Fruit fly (Drosophila melanogaster) whole organism, embryonic: ENCODE data around the gene CG42819.

Experiments used
- ATbp ChIP-seq: fragments of 200-800 bp; sonication (Bioruptor generic); optimal IDR thresholded peaks from 2 replicates; lab custom pipeline; 2017; ENCODE audit warnings: missing biosample characterization, mild to moderate bottlenecking, missing genetic modification characterization, missing genetic modification reagents
- Atf6 ChIP-seq: fragments of 200-800 bp; sonication (Bioruptor generic); IDR thresholded peaks from 2 replicates; pipeline ENCODE4 v1.3.6; 2022; ENCODE audit warnings: missing biosample characterization, missing genetic modification characterization
- CG10274 ChIP-seq: fragments of 200-800 bp; sonication (Bioruptor generic); optimal IDR thresholded peaks from 3 replicates; lab custom pipeline; 2017; ENCODE audit warnings: missing biosample characterization, mild to moderate bottlenecking, missing genetic modification characterization
- CG10959 ChIP-seq: fragments of 200-800 bp; sonication (Bioruptor generic); IDR thresholded peaks from 2 replicates; pipeline ENCODE4 v1.3.6; 2022; ENCODE audit warnings: missing biosample characterization, missing genetic modification characterization
- CG13123 ChIP-seq: fragments of 200-800 bp; sonication (Bioruptor generic); optimal IDR thresholded peaks from 2 replicates; lab custom pipeline; 2016; ENCODE audit warnings: missing biosample characterization, missing genetic modification characterization
- CG13287 ChIP-seq: fragments of 200-800 bp; sonication (Bioruptor generic); IDR thresholded peaks from 2 replicates; pipeline ENCODE4 v1.3.6; 2022; ENCODE audit warnings: missing biosample characterization, missing genetic modification characterization; ENCODE audit not compliant: partially characterized antibody
- CG14014 ChIP-seq: fragments of 200-800 bp; sonication (Bioruptor generic); IDR thresholded peaks from 2 replicates; pipeline ENCODE4 v1.3.6; 2022; ENCODE audit warnings: missing biosample characterization, missing genetic modification characterization
- CG14860 ChIP-seq: fragments of 200-800 bp; sonication (Bioruptor generic); IDR thresholded peaks from 3 replicates; pipeline ENCODE4 v1.3.6; 2022; ENCODE audit warnings: missing biosample characterization, missing genetic modification characterization; ENCODE audit not compliant: partially characterized antibody
- CG1529 ChIP-seq: fragments of 200-800 bp; sonication (Bioruptor generic); optimal IDR thresholded peaks from 3 replicates; lab custom pipeline; 2018; ENCODE audit warnings: missing biosample characterization, missing genetic modification characterization
- CG15696 ChIP-seq: fragments of 200-800 bp; sonication (Bioruptor generic); optimal IDR thresholded peaks from 2 replicates; lab custom pipeline; 2019; ENCODE audit warnings: missing biosample characterization, mild to moderate bottlenecking, missing genetic modification characterization, moderate library complexity
- CG18011 ChIP-seq: fragments of 200-800 bp; sonication (Bioruptor generic); optimal IDR thresholded peaks from 2 replicates; lab custom pipeline; 2017; ENCODE audit warnings: missing biosample characterization, missing genetic modification characterization, mild to moderate bottlenecking, moderate library complexity, missing genotype
- CG2202 ChIP-seq: fragments of 200-800 bp; sonication (Bioruptor generic); optimal IDR thresholded peaks from 2 replicates; lab custom pipeline; 2018; ENCODE audit warnings: missing biosample characterization, mild to moderate bottlenecking, missing genetic modification characterization
- CG30403 ChIP-seq: fragments of 200-800 bp; sonication (Bioruptor generic); optimal IDR thresholded peaks from 3 replicates; lab custom pipeline; 2016; ENCODE audit warnings: missing biosample characterization, missing genetic modification characterization
- CG31224 ChIP-seq: fragments of 200-800 bp; sonication (Bioruptor generic); IDR thresholded peaks from 2 replicates; pipeline ENCODE4 v1.3.6; 2022; ENCODE audit warnings: missing biosample characterization, missing genetic modification characterization
- CG42726 ChIP-seq: fragments of 200-800 bp; sonication (Bioruptor generic); IDR thresholded peaks from 2 replicates; pipeline ENCODE4 v1.3.6; 2022; ENCODE audit warnings: missing biosample characterization, missing genetic modification characterization; ENCODE audit not compliant: partially characterized antibody
- CG5245 ChIP-seq: fragments of 200-800 bp; sonication (Bioruptor generic); optimal IDR thresholded peaks from 3 replicates; lab custom pipeline; 2016; ENCODE audit warnings: missing biosample characterization, missing genetic modification characterization
- CG6254 ChIP-seq: fragments of 200-800 bp; sonication (Bioruptor generic); optimal IDR thresholded peaks from 3 replicates; lab custom pipeline; 2017; ENCODE audit warnings: mild to moderate bottlenecking, missing biosample characterization, missing genetic modification reagents, missing genetic modification characterization
- CG6813 ChIP-seq: fragments of 200-800 bp; sonication (Bioruptor generic); optimal IDR thresholded peaks from 2 replicates; lab custom pipeline; 2017; ENCODE audit warnings: missing biosample characterization, missing genetic modification characterization, mild to moderate bottlenecking, moderate library complexity, missing genetic modification reagents
- CG7963 ChIP-seq: fragments of 200-800 bp; sonication (Bioruptor generic); IDR thresholded peaks from 3 replicates; pipeline ENCODE4 v1.3.6; 2022; ENCODE audit warnings: missing biosample characterization, missing genetic modification characterization; ENCODE audit not compliant: partially characterized antibody
- CG8388 ChIP-seq: fragments of 200-800 bp; sonication (Bioruptor generic); optimal IDR thresholded peaks from 2 replicates; lab custom pipeline; 2019; ENCODE audit warnings: missing biosample characterization, mild to moderate bottlenecking, missing genetic modification characterization, moderate library complexity
- CG9609 ChIP-seq: fragments of 200-800 bp; sonication (Bioruptor generic); optimal IDR thresholded peaks from 3 replicates; lab custom pipeline; 2016; ENCODE audit warnings: missing biosample characterization, missing genetic modification characterization
- CkIIα-i1 ChIP-seq: fragments of 200-800 bp; sonication (Bioruptor generic); IDR thresholded peaks from 2 replicates; pipeline ENCODE4 v1.3.6; 2022; ENCODE audit warnings: missing biosample characterization, missing genetic modification characterization
- Dad ChIP-seq: fragments of 200-800 bp; sonication (Bioruptor generic); optimal IDR thresholded peaks from 3 replicates; lab custom pipeline; 2016; ENCODE audit warnings: missing biosample characterization, missing genetic modification characterization
- Dbx ChIP-seq: fragments of 200-800 bp; sonication (Bioruptor generic); IDR thresholded peaks from 3 replicates; pipeline ENCODE4 v1.3.6; 2022; ENCODE audit warnings: missing biosample characterization, missing genetic modification characterization
- Hand ChIP-seq: fragments of 200-800 bp; sonication (Bioruptor generic); optimal IDR thresholded peaks from 2 replicates; lab custom pipeline; 2017; ENCODE audit warnings: mild to moderate bottlenecking, missing biosample characterization, missing genetic modification reagents, missing genetic modification characterization
- Hr78 ChIP-seq, 2 experiments: fragments of 200-800 bp in 1 of 2; fragments of >200 bp in 1 of 2; sonication (Bioruptor generic) in 1 of 2; optimal IDR thresholded peaks; 2 replicates each; lab custom pipeline; 2017 to 2019; ENCODE audit warnings: missing biosample characterization in 2 of 2, missing genetic modification characterization in 2 of 2, mild to moderate bottlenecking in 1 of 2, moderate library complexity in 1 of 2
- Neu2 ChIP-seq: fragments of 200-800 bp; sonication (Bioruptor generic); optimal IDR thresholded peaks from 3 replicates; lab custom pipeline; 2016; ENCODE audit warnings: missing biosample characterization, missing genetic modification characterization, borderline replicate concordance
- Optix ChIP-seq: fragments of 200-800 bp; sonication (Bioruptor generic); IDR thresholded peaks from 3 replicates; pipeline ENCODE4 v1.3.6; 2022; ENCODE audit warnings: missing biosample characterization, missing genetic modification characterization
- ase ChIP-seq: fragments of 200-800 bp; sonication (Bioruptor generic); IDR thresholded peaks from 3 replicates; pipeline ENCODE4 v1.3.6; 2022; ENCODE audit warnings: missing biosample characterization, missing genetic modification characterization
- bbx ChIP-seq: fragments of 200-800 bp; sonication (Bioruptor generic); IDR thresholded peaks from 2 replicates; pipeline ENCODE4 v1.3.6; 2022; ENCODE audit warnings: missing biosample characterization, missing genetic modification characterization; ENCODE audit not compliant: partially characterized antibody
- chm ChIP-seq: fragments of 200-800 bp; sonication (Bioruptor generic); IDR thresholded peaks from 2 replicates; pipeline ENCODE4 v1.3.6; 2022; ENCODE audit warnings: missing biosample characterization, missing genetic modification characterization
- da ChIP-seq: fragments of 200-800 bp; sonication (Bioruptor generic); optimal IDR thresholded peaks from 2 replicates; lab custom pipeline; 2016; ENCODE audit warnings: missing biosample characterization, missing genetic modification characterization
- danr ChIP-seq: fragments of 200-800 bp; sonication (Bioruptor generic); IDR thresholded peaks from 2 replicates; pipeline ENCODE4 v1.3.6; 2022; ENCODE audit warnings: missing biosample characterization, missing genetic modification characterization
- eyg ChIP-seq: fragments of 200-800 bp; sonication (Bioruptor generic); optimal IDR thresholded peaks from 3 replicates; lab custom pipeline; 2016; ENCODE audit warnings: missing biosample characterization, missing genetic modification characterization
- fd102C ChIP-seq: fragments of 200-800 bp; sonication (Bioruptor generic); optimal IDR thresholded peaks from 2 replicates; lab custom pipeline; 2018; ENCODE audit warnings: missing biosample characterization, mild to moderate bottlenecking, missing genetic modification characterization, moderate library complexity
- fd3F ChIP-seq: fragments of 200-800 bp; sonication (Bioruptor generic); optimal IDR thresholded peaks from 2 replicates; lab custom pipeline; 2018; ENCODE audit warnings: missing biosample characterization, mild to moderate bottlenecking, missing genetic modification characterization, moderate library complexity
- fu2 ChIP-seq: fragments of 200-800 bp; sonication (Bioruptor generic); optimal IDR thresholded peaks from 2 replicates; lab custom pipeline; 2016; ENCODE audit warnings: missing biosample characterization, missing genetic modification characterization
- ham ChIP-seq: fragments of 200-800 bp; sonication (Bioruptor generic); IDR thresholded peaks from 2 replicates; pipeline ENCODE4 v1.3.6; 2022; ENCODE audit warnings: missing biosample characterization, missing genetic modification characterization
- hb ChIP-seq: fragments of 200-800 bp; sonication (Bioruptor generic); IDR thresholded peaks from 3 replicates; pipeline ENCODE4 v1.3.6; 2022; ENCODE audit warnings: missing biosample characterization, missing genetic modification characterization; ENCODE audit not compliant: partially characterized antibody
- hkb ChIP-seq, 2 experiments: fragments of 200-800 bp in 1 of 2; fragments of >200 bp in 1 of 2; sonication (Bioruptor generic) in 1 of 2; IDR thresholded peaks in 1 of 2; optimal IDR thresholded peaks in 1 of 2; 2 replicates each; pipeline versions ENCODE4 v1.3.6 to Lab custom; 2017 to 2022; ENCODE audit warnings: missing biosample characterization in 1 of 2, missing genetic modification characterization in 1 of 2
- ken ChIP-seq: fragments of 200-800 bp; sonication (Bioruptor generic); IDR thresholded peaks from 3 replicates; pipeline ENCODE4 v1.3.6; 2022; ENCODE audit warnings: missing biosample characterization, missing genetic modification characterization
- lilli ChIP-seq: fragments of 200-800 bp; sonication (Bioruptor generic); optimal IDR thresholded peaks from 3 replicates; lab custom pipeline; 2016; ENCODE audit warnings: missing biosample characterization, missing genetic modification characterization
- nmo ChIP-seq: fragments of 200-800 bp; sonication (Bioruptor generic); optimal IDR thresholded peaks from 2 replicates; lab custom pipeline; 2018; ENCODE audit warnings: missing biosample characterization, mild to moderate bottlenecking, missing genetic modification characterization, moderate library complexity
- pfk ChIP-seq: fragments of 200-800 bp; sonication (Bioruptor generic); optimal IDR thresholded peaks from 2 replicates; lab custom pipeline; 2018; ENCODE audit warnings: missing biosample characterization, mild to moderate bottlenecking, missing genetic modification characterization, moderate library complexity
- rib ChIP-seq: fragments of 200-800 bp; sonication (Bioruptor generic); IDR thresholded peaks from 2 replicates; pipeline ENCODE4 v1.3.6; 2022; ENCODE audit warnings: missing biosample characterization, missing genetic modification characterization
- salm ChIP-seq: fragments of 200-800 bp; sonication (Bioruptor generic); optimal IDR thresholded peaks from 2 replicates; lab custom pipeline; 2018; ENCODE audit warnings: missing biosample characterization, mild to moderate bottlenecking, missing genetic modification characterization
- seq ChIP-seq: fragments of 200-800 bp; sonication (Bioruptor generic); IDR thresholded peaks from 2 replicates; pipeline ENCODE4 v1.3.6; 2022; ENCODE audit warnings: missing biosample characterization, missing genetic modification characterization
- so ChIP-seq: fragments of 200-800 bp; sonication (Bioruptor generic); IDR thresholded peaks from 3 replicates; pipeline ENCODE4 v1.3.6; 2022; ENCODE audit warnings: missing biosample characterization, missing genetic modification characterization
- wor ChIP-seq: fragments of 200-800 bp; sonication (Bioruptor generic); IDR thresholded peaks from 2 replicates; pipeline ENCODE4 v1.3.6; 2022; ENCODE audit warnings: missing biosample characterization, missing genetic modification characterization

The CG42819 gene

dm6 chr2L:8376717-8377116 is 12.4 kb downstream of the CG42819 start, which contains the start of the genes CG13390 and CG17294 (continued):
- peak; percentile 99 for TF ChIP-seq ase (GFP tag; lab: Robert Waterston, UW)
- TF ChIP-seq CG6254 (GFP tag; lab: Kevin White, UChicago): peak; percentile 97
- TF ChIP-seq hkb (optimal IDR thresholded peaks at IDR 0.05; lab: Kevin White, UChicago): no peak
- TF ChIP-seq hkb (GFP tag; IDR thresholded peaks at IDR 0.05; lab: Robert Waterston, UW): peak; percentile 100
- TF ChIP-seq hb (GFP tag; lab: Robert Waterston, UW): peak; percentile 37; the same call in 1 of the 3 replicates
- peak; percentile 100 for TF ChIP-seq Dbx
- TF ChIP-seq CG9609 (GFP tag; lab: Kevin White, UChicago): peak; percentile 91
- peak; percentile 96 for TF ChIP-seq Optix (GFP tag; lab: Robert Waterston, UW)
- TF ChIP-seq CG13123: peak; percentile 98
- TF ChIP-seq CG6813: peak; percentile 99
- TF ChIP-seq CG42726 (GFP tag; lab: Robert Waterston, UW): peak; percentile 63
- TF ChIP-seq ATbp (GFP tag; lab: Kevin White, UChicago): peak; percentile 98
- TF ChIP-seq CG18011 (GFP tag; lab: Kevin White, UChicago): peak; percentile 92
- peak; percentile 89 for TF ChIP-seq fd102C (GFP tag; lab: Kevin White, UChicago)
- TF ChIP-seq chm: peak; percentile 99
- peak; percentile 99 for TF ChIP-seq CG2202 (tag; lab: Kevin White, UChicago)
- peak; percentile 91 for TF ChIP-seq Dad (GFP tag; lab: Kevin White, UChicago)
- TF ChIP-seq CG13287 (GFP tag; lab: Robert Waterston, UW): peak; percentile 91
- TF ChIP-seq fu2 (GFP tag; lab: Kevin White, UChicago): peak; percentile 86
- TF ChIP-seq CG10274 (GFP tag; lab: Kevin White, UChicago): peak; percentile 94
- TF ChIP-seq fd3F: peak; percentile 100
- TF ChIP-seq CkIIα-i1: peak; percentile 98
- TF ChIP-seq danr (GFP tag; lab: Robert Waterston, UW): peak; percentile 99
- 0 out of 3 replicates have a peak, but pooled peaks have one; percentile 44 for TF ChIP-seq CG14860
- TF ChIP-seq CG30403: peak; percentile 99
- peak in 1 of 2 experiments; percentile 97 for TF ChIP-seq Hr78 (GFP tag; optimal IDR thresholded peaks at IDR 0.05; lab: Kevin White, UChicago)
- TF ChIP-seq seq: peak; percentile 99
- TF ChIP-seq bbx: peak; percentile 70
- peak; percentile 100 for TF ChIP-seq so (GFP tag; lab: Robert Waterston, UW)
- TF ChIP-seq salm (tag; lab: Kevin White, UChicago): peak; percentile 99
- TF ChIP-seq ken (GFP tag; lab: Robert Waterston, UW): peak; percentile 99
- TF ChIP-seq Atf6 (GFP tag; lab: Robert Waterston, UW): peak; percentile 100
- peak; percentile 79 for TF ChIP-seq pfk (GFP tag; lab: Kevin White, UChicago)
- peak; percentile 100 for TF ChIP-seq rib (GFP tag; lab: Robert Waterston, UW)
- TF ChIP-seq CG14014: peak; percentile 100
- peak; percentile 99 for TF ChIP-seq CG15696
- TF ChIP-seq da (GFP tag; lab: Kevin White, UChicago): peak; percentile 92
- TF ChIP-seq ham: peak; percentile 99
- TF ChIP-seq Hand (GFP tag; lab: Kevin White, UChicago): peak; percentile 99
- TF ChIP-seq Neu2 (GFP tag; lab: Kevin White, UChicago): peak; percentile 36
- peak; percentile 99 for TF ChIP-seq wor (GFP tag; lab: Robert Waterston, UW)
- TF ChIP-seq nmo (GFP tag; lab: Kevin White, UChicago): peak; percentile 100
- TF ChIP-seq CG10959: peak; percentile 99
- peak; percentile 99 for TF ChIP-seq lilli (GFP tag; lab: Kevin White, UChicago)
- TF ChIP-seq eyg: peak; percentile 91
- TF ChIP-seq CG31224: peak; percentile 99
- peak; percentile 58 for TF ChIP-seq CG7963 (GFP tag; lab: Robert Waterston, UW)
- peak; percentile 99 for TF ChIP-seq CG1529 (GFP tag; lab: Kevin White, UChicago)
- TF ChIP-seq CG8388 (GFP tag; lab: Kevin White, UChicago): peak; percentile 99
- peak; percentile 98 for TF ChIP-seq CG5245 (GFP tag; lab: Kevin White, UChicago)
